Worm (Caenorhabditis elegans): ENCODE data around the gene srw-79.

The srw-79 gene

ce11 chrII:2925032-2925431 lies 21.5 kb upstream of the srw-79 start:
- TF ChIP-seq mab-5 (tag; optimal IDR thresholded peaks at IDR 0.05) (no peak), zag-1 (tag; optimal IDR thresholded peaks at IDR 0.05) (no peak), nhr-237 (tag; optimal IDR thresholded peaks at IDR 0.05) (no peak), snpc-4 (tag; optimal IDR thresholded peaks at IDR 0.05) (no peak), ceh-82 (tag; optimal IDR thresholded peaks at IDR 0.05) (no peak), mbf-1 (tag; optimal IDR thresholded peaks at IDR 0.05) (no peak), mdl-1 (tag; optimal IDR thresholded peaks at IDR 0.05) (no peak), Y55F3AM.14 (GFP tag; optimal IDR thresholded peaks at IDR 0.05) (no peak), lin-11 (tag; optimal IDR thresholded peaks at IDR 0.05) (no peak)

ce11 chrII:2925806-2926558 lies 20.6 kb upstream of the srw-79 start:
- TF ChIP-seq nhr-237 (tag; optimal IDR thresholded peaks at IDR 0.05) (no peak), skn-1 (tag; optimal IDR thresholded peaks at IDR 0.05) (no peak), ceh-16 (tag; optimal IDR thresholded peaks at IDR 0.05) (no peak), nhr-25 (tag; optimal IDR thresholded peaks at IDR 0.05) (no peak), sma-3 (GFP tag; optimal IDR thresholded peaks at IDR 0.05) (no peak), unc-55 (GFP tag; optimal IDR thresholded peaks at IDR 0.05) (no peak)

- TF ChIP-seq unc-55 (GFP tag; optimal IDR thresholded peaks at IDR 0.05) (no peak), snpc-4 (tag; optimal IDR thresholded peaks at IDR 0.05) (no peak), alr-1 (tag; optimal IDR thresholded peaks at IDR 0.05) (no peak), elt-3 (tag; optimal IDR thresholded peaks at IDR 0.05) (no peak), nhr-21 (tag; optimal IDR thresholded peaks at IDR 0.05) (no peak)
These were observed 19.0 kb upstream of the srw-79 start, which contains the start of the genes ZK355.3 and ZK355.8 for ce11 chrII:2927533-2927932. ZK355.3 (minus strand) TSS chrII:2927633. ZK355.8 (plus strand) TSS chrII:2927804.

ce11 chrII:2929846-2930245 lies 16.7 kb upstream of the srw-79 start:
- TF ChIP-seq gmeb-1 (tag; optimal IDR thresholded peaks at IDR 0.05) (no peak), ama-1 (optimal IDR thresholded peaks at IDR 0.05) (no peak)

- TF ChIP-seq sma-3 (GFP tag; optimal IDR thresholded peaks at IDR 0.05) = no peak
- no peak for TF ChIP-seq gmeb-1 (tag; optimal IDR thresholded peaks at IDR 0.05)
- TF ChIP-seq fos-1 (tag; optimal IDR thresholded peaks at IDR 0.05) = no peak
- TF ChIP-seq sma-9 (GFP tag; optimal IDR thresholded peaks at IDR 0.05) = no peak
- no peak for TF ChIP-seq sma-9 (tag; optimal IDR thresholded peaks at IDR 0.05)
- no peak for TF ChIP-seq lin-11 (tag; optimal IDR thresholded peaks at IDR 0.05)
- TF ChIP-seq ztf-4 (tag; optimal IDR thresholded peaks at IDR 0.05) = no peak
- TF ChIP-seq nhr-12 (tag; optimal IDR thresholded peaks at IDR 0.05) = no peak
- no peak for TF ChIP-seq unc-55 (GFP tag; optimal IDR thresholded peaks at IDR 0.05)
- no peak for TF ChIP-seq mab-5 (tag; optimal IDR thresholded peaks at IDR 0.05)
- TF ChIP-seq C34F6.9 (tag; optimal IDR thresholded peaks at IDR 0.05) = no peak
These were observed 16.0 kb upstream of the srw-79 start, which contains the start of the genes irld-64 and irld-63 for ce11 chrII:2930499-2930898. irld-64 (minus strand) TSS chrII:2930599. irld-63 (plus strand) TSS chrII:2930728.

ce11 chrII:2931564-2931963 lies 15.0 kb upstream of the srw-79 start:
- TF ChIP-seq mdl-1 (tag; optimal IDR thresholded peaks at IDR 0.05) (no peak), F13H6.1 (tag; optimal IDR thresholded peaks at IDR 0.05) (no peak), lin-13 (GFP tag; optimal IDR thresholded peaks at IDR 0.05) (no peak), ZK546.5 (tag; optimal IDR thresholded peaks at IDR 0.05) (no peak), nhr-25 (tag; optimal IDR thresholded peaks at IDR 0.05) (no peak), crh-2 (tag; optimal IDR thresholded peaks at IDR 0.05) (no peak), fos-1 (tag; optimal IDR thresholded peaks at IDR 0.05) (no peak), lsy-2 (tag; optimal IDR thresholded peaks at IDR 0.05) (no peak), ceh-82 (tag; optimal IDR thresholded peaks at IDR 0.05) (no peak), Y55F3AM.14 (GFP tag; optimal IDR thresholded peaks at IDR 0.05) (no peak), sem-4 (tag; optimal IDR thresholded peaks at IDR 0.05) (no peak), lin-39 (tag; optimal IDR thresholded peaks at IDR 0.05) (no peak), alr-1 (tag; optimal IDR thresholded peaks at IDR 0.05) (no peak), nhr-237 (tag; optimal IDR thresholded peaks at IDR 0.05) (no peak), R02D3.7 (tag; optimal IDR thresholded peaks at IDR 0.05) (no peak), unc-62 (GFP tag; optimal IDR thresholded peaks at IDR 0.05) (no peak), dmd-4 (tag; optimal IDR thresholded peaks at IDR 0.05) (no peak)

Data from whole organism, L2 larva.